Worm (Caenorhabditis elegans) whole organism, L2 larva: ENCODE measurements around the gene F25D1.3.

Source experiments
- C34F6.9 ChIP-seq: fragments of 150-350 bp; optimal IDR thresholded peaks from 2 replicates; lab custom pipeline; 2014; ENCODE audit warnings: missing biosample characterization, missing genetic modification characterization
- F13H6.1 ChIP-seq: sonication (generic microtip); optimal IDR thresholded peaks from 2 replicates; lab custom pipeline; 2016; ENCODE audit warnings: missing genetic modification characterization, missing compliant biosample characterization
- R02D3.7 ChIP-seq: fragments of 150-350 bp; optimal IDR thresholded peaks from 2 replicates; lab custom pipeline; 2014; ENCODE audit warnings: missing biosample characterization, missing genetic modification characterization
- Y55F3AM.14 ChIP-seq: fragments of 200-800 bp; sonication (Bioruptor generic); optimal IDR thresholded peaks from 2 replicates; lab custom pipeline; 2018; ENCODE audit warnings: mild to moderate bottlenecking, missing genetic modification characterization, missing compliant biosample characterization
- alr-1 ChIP-seq: fragments of 150-350 bp; optimal IDR thresholded peaks from 2 replicates; lab custom pipeline; 2014; ENCODE audit warnings: missing biosample characterization, missing genetic modification characterization
- ama-1 ChIP-seq: fragments of 150-350 bp; optimal IDR thresholded peaks from 2 replicates; lab custom pipeline; 2018; ENCODE audit warnings: inconsistent platforms
- blmp-1 ChIP-seq: sonication (generic microtip); optimal IDR thresholded peaks from 2 replicates; lab custom pipeline; 2017; ENCODE audit warnings: missing genetic modification characterization, mild to moderate bottlenecking, missing compliant biosample characterization, antibody characterized with exemption, moderate library complexity; ENCODE audit not compliant: insufficient read depth
- crh-2 ChIP-seq: sonication (generic microtip); optimal IDR thresholded peaks from 2 replicates; lab custom pipeline; 2017; ENCODE audit warnings: missing biosample characterization, missing genetic modification characterization
- dmd-4 ChIP-seq: sonication (generic microtip); optimal IDR thresholded peaks from 2 replicates; lab custom pipeline; 2017; ENCODE audit warnings: missing biosample characterization, missing genetic modification characterization
- elt-1 ChIP-seq: fragments of 150-350 bp; optimal IDR thresholded peaks from 2 replicates; lab custom pipeline; 2014; ENCODE audit warnings: missing biosample characterization, missing genetic modification characterization
- elt-3 ChIP-seq: sonication (generic microtip); optimal IDR thresholded peaks from 2 replicates; lab custom pipeline; 2017; ENCODE audit warnings: missing biosample characterization, missing genetic modification characterization
- fos-1 ChIP-seq: fragments of 150-350 bp; optimal IDR thresholded peaks from 2 replicates; lab custom pipeline; 2014; ENCODE audit warnings: missing biosample characterization, missing genetic modification characterization
- gmeb-1 ChIP-seq: fragments of 150-350 bp; optimal IDR thresholded peaks from 2 replicates; lab custom pipeline; 2014; ENCODE audit warnings: missing biosample characterization, missing genetic modification characterization
- lin-11 ChIP-seq: fragments of 150-350 bp; sonication (generic microtip); optimal IDR thresholded peaks from 2 replicates; lab custom pipeline; 2014; ENCODE audit warnings: missing biosample characterization, missing genetic modification characterization, inconsistent platforms, mixed read lengths
- lin-13 ChIP-seq: fragments of 150-350 bp; optimal IDR thresholded peaks from 2 replicates; lab custom pipeline; 2014; ENCODE audit warnings: missing biosample characterization, missing genetic modification reagents, missing genetic modification characterization
- lin-39 ChIP-seq: fragments of 150-350 bp; optimal IDR thresholded peaks from 2 replicates; lab custom pipeline; 2014; ENCODE audit warnings: missing biosample characterization, missing genetic modification reagents, missing genetic modification characterization
- lsy-2 ChIP-seq, 2 experiments: fragments of 150-350 bp in 1 of 2; sonication (generic microtip) in 1 of 2; optimal IDR thresholded peaks; 2 replicates each; lab custom pipeline; 2014 to 2017; ENCODE audit warnings: missing biosample characterization in 2 of 2, missing genetic modification characterization in 2 of 2
- mbf-1 ChIP-seq: sonication (generic microtip); optimal IDR thresholded peaks from 2 replicates; lab custom pipeline; 2017; ENCODE audit warnings: missing biosample characterization, missing genetic modification characterization
- mdl-1 ChIP-seq, 2 experiments: fragments of 150-350 bp in 1 of 2; sonication (generic microtip) in 1 of 2; optimal IDR thresholded peaks; 2 replicates each; lab custom pipeline; 2017; ENCODE audit warnings: missing biosample characterization in 2 of 2, missing genetic modification characterization in 2 of 2
- nhr-129 ChIP-seq: fragments of 150-350 bp; optimal IDR thresholded peaks from 2 replicates; lab custom pipeline; 2014; ENCODE audit warnings: missing biosample characterization, missing genetic modification characterization
- nhr-21 ChIP-seq: fragments of 150-350 bp; optimal IDR thresholded peaks from 2 replicates; lab custom pipeline; 2014; ENCODE audit warnings: missing biosample characterization, missing genetic modification characterization
- nhr-23 ChIP-seq: fragments of 150-350 bp; optimal IDR thresholded peaks from 2 replicates; lab custom pipeline; 2014; ENCODE audit warnings: missing biosample characterization, missing genetic modification reagents, missing genetic modification characterization
- nhr-25 ChIP-seq: fragments of 150-350 bp; sonication (generic microtip); optimal IDR thresholded peaks from 3 replicates; lab custom pipeline; 2014; ENCODE audit warnings: missing biosample characterization, missing genetic modification characterization
- nhr-6 ChIP-seq: fragments of 150-350 bp; optimal IDR thresholded peaks from 2 replicates; lab custom pipeline; 2014; ENCODE audit warnings: missing biosample characterization, missing genetic modification characterization
- nhr-77 ChIP-seq: fragments of 150-350 bp; optimal IDR thresholded peaks from 2 replicates; lab custom pipeline; 2014; ENCODE audit warnings: missing biosample characterization, missing genetic modification characterization
- peb-1 ChIP-seq: fragments of 150-350 bp; optimal IDR thresholded peaks from 2 replicates; lab custom pipeline; 2014; ENCODE audit warnings: missing biosample characterization, missing genetic modification characterization
- sem-4 ChIP-seq: fragments of 150-350 bp; optimal IDR thresholded peaks from 2 replicates; lab custom pipeline; 2014; ENCODE audit warnings: missing biosample characterization, missing genetic modification reagents, missing genetic modification characterization
- skn-1 ChIP-seq: sonication (generic microtip); optimal IDR thresholded peaks from 2 replicates; lab custom pipeline; 2017; ENCODE audit warnings: missing biosample characterization, missing genetic modification characterization
- sma-3 ChIP-seq: sonication (generic microtip); optimal IDR thresholded peaks from 2 replicates; lab custom pipeline; 2016; ENCODE audit warnings: missing genetic modification reagents, missing genetic modification characterization, missing compliant biosample characterization
- sma-9 ChIP-seq, 2 experiments: fragments of 150-350 bp in 1 of 2; sonication (generic microtip) in 1 of 2; optimal IDR thresholded peaks; 2 replicates each; lab custom pipeline; 2014 to 2016; ENCODE audit warnings: missing genetic modification characterization in 2 of 2, mild to moderate bottlenecking in 1 of 2, missing biosample characterization in 1 of 2, missing compliant biosample characterization in 1 of 2, missing genetic modification reagents in 1 of 2, moderate library complexity in 1 of 2
- snpc-4 ChIP-seq: fragments of 150-350 bp; optimal IDR thresholded peaks from 2 replicates; lab custom pipeline; 2014; ENCODE audit warnings: missing biosample characterization, missing genetic modification characterization
- unc-39 ChIP-seq: fragments of 150-350 bp; optimal IDR thresholded peaks from 2 replicates; lab custom pipeline; 2014; ENCODE audit warnings: missing biosample characterization, missing genetic modification characterization
- unc-55 ChIP-seq: fragments of 150-350 bp; sonication (generic microtip); optimal IDR thresholded peaks from 3 replicates; lab custom pipeline; 2014; ENCODE audit warnings: missing biosample characterization, missing genetic modification reagents, missing genetic modification characterization
- zag-1 ChIP-seq: fragments of 150-350 bp; optimal IDR thresholded peaks from 2 replicates; lab custom pipeline; 2014; ENCODE audit warnings: missing biosample characterization, missing genetic modification characterization
- ztf-1 ChIP-seq: fragments of 200-800 bp; sonication (Bioruptor generic); conservative IDR thresholded peaks from 2 replicates; pipeline ENCODE4 v1.3.6; 2022; ENCODE audit warnings: missing genetic modification characterization, missing compliant biosample characterization
- ztf-11 ChIP-seq: sonication (generic microtip); optimal IDR thresholded peaks from 2 replicates; lab custom pipeline; 2017; ENCODE audit warnings: missing biosample characterization, missing genetic modification characterization
- ztf-4 ChIP-seq: fragments of 150-350 bp; optimal IDR thresholded peaks from 2 replicates; lab custom pipeline; 2014; ENCODE audit warnings: missing biosample characterization, missing genetic modification characterization

The F25D1.3 gene

DNA sequence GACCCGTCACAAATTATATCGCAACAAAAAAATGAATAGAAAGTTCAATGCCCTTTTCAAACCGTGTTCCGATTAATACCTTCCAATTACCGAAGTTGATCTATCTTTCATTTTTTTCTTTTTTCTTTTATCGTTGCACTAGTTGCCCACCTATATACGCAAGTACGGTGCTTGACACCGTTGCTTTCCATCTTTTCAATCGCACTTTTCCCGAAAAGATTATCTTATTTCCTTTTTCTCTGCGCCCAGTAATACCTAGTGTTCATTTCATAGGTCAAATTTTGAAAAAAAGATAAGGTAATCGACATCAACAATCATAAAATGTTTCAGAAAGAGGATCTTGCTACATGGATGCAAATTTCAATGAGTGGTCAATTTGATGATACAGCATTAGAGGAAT, 1.1 kb downstream of the F25D1.3 start:
- TF ChIP-seq dmd-4 (tag; lab: Kevin White, UChicago): no peak
- TF ChIP-seq fos-1 (tag; lab: Kevin White, UChicago): peak; percentile 22

DNA sequence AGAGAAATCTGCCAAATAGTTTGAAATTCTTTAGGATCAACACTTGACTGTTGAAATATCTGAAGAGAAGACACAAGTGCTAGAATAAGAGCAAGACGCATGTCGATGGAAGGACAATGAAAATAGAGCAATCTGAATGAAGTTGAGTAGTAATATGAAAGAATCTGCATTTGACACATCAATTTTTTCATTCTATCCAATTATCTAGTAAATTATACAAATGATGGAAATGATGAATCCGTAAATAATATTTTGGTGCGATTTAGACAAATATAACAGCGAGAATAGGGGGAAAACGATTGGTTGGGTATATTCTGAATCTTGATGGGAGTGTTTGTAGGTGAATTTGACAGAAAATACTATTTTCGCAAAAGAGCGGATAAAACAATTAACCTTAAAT, 4.2 kb downstream of the F25D1.3 start, which contains the start of gene txt-10:
txt-10 (minus strand) TSS at position 101 of the 400 bp plus-strand sequence.
- TF ChIP-seq nhr-23: no peak
- TF ChIP-seq peb-1: no peak
- no peak for TF ChIP-seq lin-13 (GFP tag; lab: Kevin White, UChicago)
- no peak for TF ChIP-seq ztf-4 (tag; lab: Kevin White, UChicago)
- TF ChIP-seq sem-4 (tag; lab: Kevin White, UChicago): no peak
- no peak for TF ChIP-seq alr-1 (tag; lab: Kevin White, UChicago)
- TF ChIP-seq elt-1: no peak
- TF ChIP-seq nhr-6: no peak
- TF ChIP-seq fos-1 (tag; lab: Kevin White, UChicago): no peak
- TF ChIP-seq gmeb-1: no peak
- no peak for TF ChIP-seq lin-11
- TF ChIP-seq unc-55 (GFP tag; lab: Kevin White, UChicago): no peak
- TF ChIP-seq dmd-4 (tag; lab: Kevin White, UChicago): no peak

DNA sequence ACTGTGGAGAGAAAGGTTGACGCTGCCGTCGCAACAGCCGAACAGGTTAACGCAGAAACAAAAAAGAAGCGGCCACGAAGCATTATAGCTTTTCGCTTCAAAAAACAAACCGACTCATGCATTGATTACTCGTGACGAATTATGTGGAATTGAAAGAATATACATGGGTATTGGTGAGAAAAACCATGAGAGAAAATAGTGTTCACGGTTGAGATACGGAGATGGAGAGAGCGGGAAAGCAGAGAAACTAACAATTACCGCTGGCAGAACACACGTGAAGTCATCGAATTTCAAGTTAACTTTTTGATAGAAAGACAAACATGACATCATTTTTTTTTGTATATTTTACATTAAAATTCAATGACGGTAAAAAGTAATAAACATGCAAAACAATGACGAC, 6.8 kb downstream of the F25D1.3 start:
- TF ChIP-seq ama-1 (lab: Kevin White, UChicago): peak; percentile 62
- TF ChIP-seq unc-55 (GFP tag; lab: Kevin White, UChicago): peak; percentile 6
- TF ChIP-seq fos-1 (tag; lab: Kevin White, UChicago): peak; percentile 53
- peak; percentile 28 for TF ChIP-seq lin-13 (GFP tag; lab: Kevin White, UChicago)
- TF ChIP-seq ztf-4 (tag; lab: Kevin White, UChicago): peak; percentile 30
- TF ChIP-seq nhr-25 (tag; lab: Kevin White, UChicago): peak; percentile 6
- TF ChIP-seq crh-2: peak; percentile 33
- TF ChIP-seq C34F6.9 (tag; lab: Kevin White, UChicago): peak; percentile 41
- no peak for TF ChIP-seq Y55F3AM.14 (GFP tag; lab: Kevin White, UChicago)
- no peak for TF ChIP-seq gmeb-1
- peak; percentile 27 for TF ChIP-seq skn-1
- peak; percentile 41 for TF ChIP-seq nhr-129 (tag; lab: Kevin White, UChicago)
- peak in 1 of 2 experiments; percentile 12 for TF ChIP-seq mdl-1 (tag; optimal IDR thresholded peaks at IDR 0.05; lab: Kevin White, UChicago)
- TF ChIP-seq lsy-2 (tag; optimal IDR thresholded peaks at IDR 0.05; lab: Kevin White, UChicago): peak in 1 of 2 experiments; percentile 10
- no peak for TF ChIP-seq blmp-1
- no peak for TF ChIP-seq ztf-1 (GFP tag; lab: Robert Waterston, UW)
- no peak for TF ChIP-seq sem-4 (tag; lab: Kevin White, UChicago)
- TF ChIP-seq nhr-21 (tag; lab: Kevin White, UChicago): no peak
- peak; percentile 28 for TF ChIP-seq F13H6.1 (tag; lab: Kevin White, UChicago)
- no peak for TF ChIP-seq mbf-1
- no peak for TF ChIP-seq elt-1

DNA sequence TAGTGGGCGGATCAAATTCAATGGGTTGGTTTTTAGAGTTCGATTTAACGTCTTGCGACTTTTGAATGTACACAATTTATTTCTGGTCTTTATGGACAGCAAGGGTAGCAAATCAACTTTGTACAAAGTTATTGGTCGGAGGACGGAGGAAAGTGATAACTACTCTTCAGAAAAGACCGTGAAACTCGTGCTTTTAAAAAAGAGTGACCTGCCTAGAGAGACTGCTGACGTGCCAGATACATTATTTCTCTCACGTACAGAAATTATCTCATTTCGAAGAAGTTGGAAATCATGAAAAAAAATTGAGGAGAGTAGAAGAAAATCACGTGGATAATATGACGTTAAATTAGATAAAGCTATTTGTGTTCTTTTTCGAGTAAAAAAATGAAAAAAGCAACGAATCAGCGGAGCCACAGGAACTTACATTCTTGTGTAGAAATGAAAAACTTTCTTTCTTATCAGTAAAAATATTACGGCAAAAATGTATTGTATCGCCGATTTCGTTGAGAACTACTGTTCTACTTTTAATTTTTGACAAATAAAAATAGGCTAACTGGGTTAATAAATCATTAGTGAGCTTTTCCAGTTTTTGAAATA, 7.7 kb downstream of the F25D1.3 start, which contains the start of gene ppm-1.A:
ppm-1.A (minus strand) TSS at position 294 of the 597 bp plus-strand sequence.
- TF ChIP-seq ama-1 (lab: Kevin White, UChicago) (peak; percentile 14), nhr-6 (no peak), nhr-129 (tag; lab: Kevin White, UChicago) (peak; percentile 46), sma-9 (GFP tag; optimal IDR thresholded peaks at IDR 0.05; lab: Kevin White, UChicago) (peak; percentile 1), sma-9 (tag; optimal IDR thresholded peaks at IDR 0.05; lab: Kevin White, UChicago) (no peak), nhr-23 (no peak), gmeb-1 (peak; percentile 52), sma-3 (GFP tag; lab: Kevin White, UChicago) (peak; percentile 1), blmp-1 (peak; percentile 33), lin-39 (tag; lab: Kevin White, UChicago) (no peak), lsy-2 (tag; optimal IDR thresholded peaks at IDR 0.05; lab: Kevin White, UChicago) (peak in 1 of 2 experiments; percentile 1), crh-2 (peak; percentile 42), lin-11 (peak; percentile 10), fos-1 (tag; lab: Kevin White, UChicago) (peak; percentile 0), nhr-25 (tag; lab: Kevin White, UChicago) (peak; percentile 39)

DNA sequence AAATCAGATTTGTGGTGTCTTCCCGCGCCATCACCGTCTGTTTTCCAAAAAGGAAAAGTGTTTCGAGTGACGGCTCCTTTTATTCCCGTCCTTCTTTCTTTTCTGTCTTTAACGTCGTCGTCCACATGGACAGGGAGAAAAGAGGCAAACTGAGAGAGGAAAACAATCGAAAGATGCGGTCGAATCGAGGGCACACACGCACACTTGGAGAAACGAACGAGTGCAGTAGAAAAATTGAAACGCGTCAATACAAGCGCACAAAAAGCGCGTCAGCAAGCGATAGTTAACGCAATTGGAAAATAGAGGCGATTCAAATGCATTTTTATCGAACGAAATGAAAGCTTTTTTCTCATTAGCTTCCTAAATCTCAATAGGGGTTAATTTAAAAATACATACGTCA, 8.3 kb downstream of the F25D1.3 start:
- TF ChIP-seq R02D3.7 (tag; lab: Kevin White, UChicago) (peak; percentile 42), unc-39 (tag; lab: Kevin White, UChicago) (no peak), skn-1 (no peak), fos-1 (tag; lab: Kevin White, UChicago) (peak; percentile 89), unc-55 (GFP tag; lab: Kevin White, UChicago) (peak; percentile 94), mbf-1 (no peak), lin-11 (peak; percentile 93), blmp-1 (peak; percentile 52), Y55F3AM.14 (GFP tag; lab: Kevin White, UChicago) (peak; percentile 86), F13H6.1 (tag; lab: Kevin White, UChicago) (peak; percentile 94), mdl-1 (tag; optimal IDR thresholded peaks at IDR 0.05; lab: Kevin White, UChicago) (peak in 1 of 2 experiments; percentile 79), snpc-4 (tag; lab: Kevin White, UChicago) (peak; percentile 85), ztf-4 (tag; lab: Kevin White, UChicago) (peak; percentile 69), ama-1 (lab: Kevin White, UChicago) (peak; percentile 74), alr-1 (tag; lab: Kevin White, UChicago) (no peak), zag-1 (peak; percentile 64), peb-1 (no peak), sma-3 (GFP tag; lab: Kevin White, UChicago) (peak; percentile 87), dmd-4 (tag; lab: Kevin White, UChicago) (no peak), nhr-129 (tag; lab: Kevin White, UChicago) (peak; percentile 97), nhr-77 (peak; percentile 48), elt-3 (tag; lab: Kevin White, UChicago) (no peak), ztf-1 (GFP tag; lab: Robert Waterston, UW) (no peak), sem-4 (tag; lab: Kevin White, UChicago) (peak; percentile 95), elt-1 (no peak), nhr-25 (tag; lab: Kevin White, UChicago) (peak; percentile 93), lin-39 (tag; lab: Kevin White, UChicago) (peak; percentile 2), crh-2 (peak; percentile 96), ztf-11 (no peak)
